Fruit fly (Drosophila melanogaster): ENCODE measurements around the gene CG5555.

The CG5555 gene

dm6 chr3R:19166077-19166778 is 14.1 kb downstream of the CG5555 start (continued):
- TF ChIP-seq oc (tag; optimal IDR thresholded peaks at IDR 0.05), result peak; percentile 23
- TF ChIP-seq mam (GFP tag; optimal IDR thresholded peaks at IDR 0.05), result no peak
- TF ChIP-seq Dll (GFP tag; IDR thresholded peaks at IDR 0.05; ENCODE audit: partially characterized antibody), result 0 out of 4 replicates have a peak, but pooled peaks have one; percentile 19
- TF ChIP-seq Dad (GFP tag; optimal IDR thresholded peaks at IDR 0.05), result no peak
- TF ChIP-seq Chrac-16 (GFP tag; optimal IDR thresholded peaks at IDR 0.05), result no peak
- TF ChIP-seq pita (GFP tag; optimal IDR thresholded peaks at IDR 0.05), result no peak
- no peak for TF ChIP-seq ase (GFP tag; IDR thresholded peaks at IDR 0.05)
- no peak for TF ChIP-seq Lpt (GFP tag; optimal IDR thresholded peaks at IDR 0.05)
- TF ChIP-seq chif (GFP tag; optimal IDR thresholded peaks at IDR 0.05), result no peak
- TF ChIP-seq fru (optimal IDR thresholded peaks at IDR 0.05), result no peak
- TF ChIP-seq chinmo (GFP tag; IDR thresholded peaks at IDR 0.05; ENCODE audit: partially characterized antibody), result peak; percentile 55; the same call in 1 of the 4 replicates
- no peak for TF ChIP-seq zen (tag; optimal IDR thresholded peaks at IDR 0.05)
- TF ChIP-seq CkIIα-i1 (GFP tag; IDR thresholded peaks at IDR 0.05), result no peak
- TF ChIP-seq inv (GFP tag; IDR thresholded peaks at IDR 0.05; ENCODE audit: partially characterized antibody), result no peak
- no peak for TF ChIP-seq sima (GFP tag; optimal IDR thresholded peaks at IDR 0.05)
- no peak for TF ChIP-seq croc (GFP tag; conservative IDR thresholded peaks at IDR 0.05)
- no peak for TF ChIP-seq GATAe (GFP tag; conservative IDR thresholded peaks at IDR 0.05)
- peak; percentile 60; the same call in 2 of the 3 replicates for TF ChIP-seq row (GFP tag; IDR thresholded peaks at IDR 0.05)
- peak; percentile 10; the same call in 1 of the 2 replicates for TF ChIP-seq unc-4 (GFP tag; IDR thresholded peaks at IDR 0.05; ENCODE audit: partially characterized antibody)
- TF ChIP-seq hth (optimal IDR thresholded peaks at IDR 0.05), result no peak
- no peak for TF ChIP-seq gt (GFP tag; IDR thresholded peaks at IDR 0.05)
- TF ChIP-seq nerfin-1 (tag; optimal IDR thresholded peaks at IDR 0.05), result no peak
- no peak for TF ChIP-seq CG4424 (GFP tag; optimal IDR thresholded peaks at IDR 0.05)
- TF ChIP-seq H15 (GFP tag; IDR thresholded peaks at IDR 0.05), result no peak
- no peak for TF ChIP-seq CG2116 (GFP tag; optimal IDR thresholded peaks at IDR 0.05)
- TF ChIP-seq CG12299 (tag; optimal IDR thresholded peaks at IDR 0.05), result no peak
- no peak for TF ChIP-seq ab (GFP tag; optimal IDR thresholded peaks at IDR 0.05)
- TF ChIP-seq Lim3 (GFP tag; IDR thresholded peaks at IDR 0.05), result no peak
- TF ChIP-seq unpg (GFP tag; optimal IDR thresholded peaks at IDR 0.05), result no peak
- TF ChIP-seq CG5953 (GFP tag; IDR thresholded peaks at IDR 0.05), result no peak
- no peak for TF ChIP-seq CG2875 (GFP tag; optimal IDR thresholded peaks at IDR 0.05)
- no peak for TF ChIP-seq p53 (GFP tag; optimal IDR thresholded peaks at IDR 0.05)
- TF ChIP-seq CG4707 (GFP tag; optimal IDR thresholded peaks at IDR 0.05), result peak; percentile 27
- no peak for TF ChIP-seq rib (GFP tag; IDR thresholded peaks at IDR 0.05)
- peak; percentile 3 for TF ChIP-seq Ets65A (GFP tag)
- TF ChIP-seq CG10565 (GFP tag; optimal IDR thresholded peaks at IDR 0.05), result no peak
- TF ChIP-seq pros (GFP tag; optimal IDR thresholded peaks at IDR 0.05), result no peak
- TF ChIP-seq emc (GFP tag; optimal IDR thresholded peaks at IDR 0.05), result no peak
- peak; percentile 62 for TF ChIP-seq az2 (GFP tag; optimal IDR thresholded peaks at IDR 0.05)
- TF ChIP-seq CG16779 (GFP tag; IDR thresholded peaks at IDR 0.05), result no peak
- TF ChIP-seq tup (GFP tag; optimal IDR thresholded peaks at IDR 0.05), result no peak
- TF ChIP-seq CG43689 (GFP tag; IDR thresholded peaks at IDR 0.05), result no peak
- no peak for TF ChIP-seq CG14667 (GFP tag; IDR thresholded peaks at IDR 0.05)
- peak; percentile 39 for TF ChIP-seq odd (GFP tag; optimal IDR thresholded peaks at IDR 0.05)
- no peak for TF ChIP-seq CG33557 (GFP tag; optimal IDR thresholded peaks at IDR 0.05)
- TF ChIP-seq chn (GFP tag; optimal IDR thresholded peaks at IDR 0.05), result no peak
- TF ChIP-seq Xrp1 (GFP tag; IDR thresholded peaks at IDR 0.05), result peak; percentile 24; the same call in 1 of the 2 replicates
- TF ChIP-seq Dbx (GFP tag; IDR thresholded peaks at IDR 0.05), result no peak
- TF ChIP-seq CG11456 (GFP tag; IDR thresholded peaks at IDR 0.05), result no peak
- TF ChIP-seq CG18764 (GFP tag; optimal IDR thresholded peaks at IDR 0.05), result no peak
- TF ChIP-seq CG10209 (GFP tag; optimal IDR thresholded peaks at IDR 0.05), result no peak
